Worm (Caenorhabditis elegans) whole organism, dauer: Measurements from ENCODE around the gene Y51B9A.14.

Experiments
- unc-62 ChIP-seq: sonication (generic microtip); optimal IDR thresholded peaks from 2 replicates; lab custom pipeline; 2017; ENCODE audit warnings: missing biosample characterization, missing genetic modification reagents, missing genetic modification characterization

Y51B9A.14 gene

ce11 chrII:9416381-9417276 is 18.4 kb upstream of the Y51B9A.14 start, which contains the start of the genes gss-1 and chch-3:
Gene gss-1, minus strand, starts transcription at chrII:9416431.
Gene chch-3, plus strand, starts transcription at chrII:9417013.
- TF ChIP-seq unc-62 (GFP tag; lab: Kevin White, UChicago): no peak

DNA sequence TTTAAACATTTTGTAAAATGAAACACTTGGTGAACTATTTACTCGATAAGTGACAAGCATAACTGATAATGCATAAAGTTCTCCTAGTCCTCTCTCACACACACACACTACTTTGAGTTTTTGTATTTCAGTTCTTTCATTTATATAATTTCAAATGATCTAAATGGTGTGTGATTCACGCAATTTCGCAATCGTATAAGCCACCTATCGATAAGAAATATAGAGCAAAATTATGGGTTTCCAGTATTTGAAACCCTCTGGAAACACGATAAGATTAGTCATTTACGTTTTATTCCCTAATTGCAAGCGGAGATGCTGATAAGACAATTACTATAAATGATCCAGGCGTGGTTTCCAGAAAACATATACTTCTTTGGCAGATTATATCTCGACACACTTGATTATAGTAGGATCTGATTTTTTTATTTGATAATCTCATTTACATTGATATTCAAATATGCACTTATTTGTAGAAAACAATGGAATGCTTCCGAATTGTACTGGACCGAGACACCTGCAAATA is 13.9 kb upstream of the Y51B9A.14 start, which contains the start of gene arrd-3:
arrd-3 (plus strand) TSS at position 473 of the 523 bp plus-strand sequence.
- TF ChIP-seq unc-62 (GFP tag; lab: Kevin White, UChicago): no peak

- TF ChIP-seq unc-62 (GFP tag; lab: Kevin White, UChicago): no peak
Observed at ce11 chrII:9411497-9411896, 13.2 kb upstream of the Y51B9A.14 start, which contains the start of gene M176.9. Gene M176.9, minus strand, starts transcription at chrII:9411597.

- no peak for TF ChIP-seq unc-62 (GFP tag; lab: Kevin White, UChicago)
Observed at ce11 chrII:9407469-9407868, 9.2 kb upstream of the Y51B9A.14 start, which contains the start of gene arrd-2. Gene arrd-2, plus strand, starts transcription at chrII:9407769.

- TF ChIP-seq unc-62 (GFP tag; lab: Kevin White, UChicago): no peak
Observed at ce11 chrII:9407020-9407419, 8.8 kb upstream of the Y51B9A.14 start, which contains the start of gene mpz-6. Gene mpz-6, minus strand, starts transcription at chrII:9407120.

DNA sequence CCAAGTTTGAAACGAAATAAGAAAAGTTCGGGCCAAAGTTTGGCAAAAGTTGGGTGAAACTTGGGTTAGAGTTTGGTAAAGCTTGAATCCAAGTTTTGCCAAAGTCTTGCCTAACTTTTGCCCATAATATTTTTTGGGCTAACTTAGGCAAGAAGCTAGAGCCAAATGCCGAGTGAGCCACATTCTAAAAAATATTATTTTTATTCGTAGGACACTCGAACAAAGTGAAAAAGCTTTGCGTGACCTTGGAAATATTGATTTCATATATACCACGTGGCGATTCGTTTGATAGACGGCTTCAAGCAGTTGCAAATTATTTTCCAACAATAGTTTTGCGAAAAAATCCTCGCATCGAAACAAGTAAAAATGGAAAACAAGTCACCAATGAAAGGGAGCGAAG is 5.6 kb upstream of the Y51B9A.14 start, which contains the start of gene Y51B9A.5:
Y51B9A.5 (plus strand) TSS at position 301 of the 400 bp plus-strand sequence.
- no peak for TF ChIP-seq unc-62 (GFP tag; lab: Kevin White, UChicago)

DNA sequence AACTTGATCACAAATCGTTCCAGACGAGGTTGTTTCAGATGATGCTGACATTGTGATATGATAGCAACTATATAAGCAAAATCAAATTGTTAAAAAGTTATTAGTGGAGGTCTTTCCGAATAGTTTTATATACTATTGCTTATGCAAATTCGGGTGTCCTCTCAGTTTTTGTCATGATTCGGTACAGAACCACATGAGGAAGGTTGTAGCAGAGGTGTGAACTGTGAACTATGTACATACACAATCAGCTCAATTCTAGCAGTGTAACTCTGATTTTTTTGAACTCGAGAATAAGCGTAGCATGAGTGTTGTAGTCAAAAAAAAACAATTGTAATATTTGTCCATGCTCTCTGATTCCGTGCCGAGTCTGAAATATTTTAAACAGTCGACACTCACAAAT is 4.8 kb upstream of the Y51B9A.14 start, which contains the start of gene Y51B9A.6:
Y51B9A.6 (minus strand) TSS at position 101 of the 400 bp plus-strand sequence.
- no peak for TF ChIP-seq unc-62 (GFP tag; lab: Kevin White, UChicago)

- TF ChIP-seq unc-62 (GFP tag; lab: Kevin White, UChicago): no peak
Observed at ce11 chrII:9399746-9400145, 1.5 kb upstream of the Y51B9A.14 start, which contains the start of gene Y51B9A.7. Gene Y51B9A.7, plus strand, starts transcription at chrII:9400046.

ce11 chrII:9397496-9397895 is 774 bp downstream of the Y51B9A.14 start, which contains the start of gene Y51B9A.9:
Gene Y51B9A.9, minus strand, starts transcription at chrII:9397596.
- no peak for TF ChIP-seq unc-62 (GFP tag; lab: Kevin White, UChicago)

DNA sequence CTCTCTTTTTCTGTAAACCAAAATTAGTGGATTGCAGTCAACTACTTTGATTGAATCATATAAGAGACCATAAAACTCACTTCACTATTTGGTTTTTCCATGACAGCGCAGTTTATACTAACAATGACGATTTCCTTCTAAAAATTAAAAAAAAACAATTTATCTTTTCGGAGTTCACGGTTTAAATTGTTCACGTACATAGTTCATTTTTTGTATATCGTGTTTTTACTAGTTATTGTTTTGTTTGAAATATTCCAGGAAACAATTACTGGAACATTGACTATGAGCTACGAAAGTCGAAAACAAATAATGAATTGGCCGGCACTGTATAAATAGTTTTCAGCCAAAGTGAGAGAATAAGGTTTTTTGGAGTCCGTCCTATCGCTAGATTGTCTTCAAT is 5.5 kb downstream of the Y51B9A.14 start, which contains the start of gene lido-17:
lido-17 (minus strand) TSS at position 101 of the 400 bp plus-strand sequence.
- no peak for TF ChIP-seq unc-62 (GFP tag; lab: Kevin White, UChicago)

DNA sequence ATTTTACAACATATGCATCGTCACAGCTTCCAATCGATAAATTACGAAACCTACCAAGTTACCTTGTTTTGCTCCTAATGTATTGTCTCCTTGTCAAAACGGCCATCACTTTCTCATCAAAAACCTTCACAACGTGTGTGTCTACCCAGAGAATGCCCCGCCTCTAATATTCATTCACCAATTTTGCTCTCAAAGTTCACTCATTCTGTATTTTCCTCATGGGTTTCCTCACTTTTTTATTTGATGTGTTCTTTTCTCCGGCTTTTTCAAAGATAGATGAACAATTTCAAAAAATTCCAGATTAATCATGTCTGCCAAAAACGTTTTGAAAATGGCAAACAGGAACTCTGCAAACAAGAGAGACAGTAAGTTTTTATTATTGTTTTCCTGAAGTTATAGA is 13.0 kb downstream of the Y51B9A.14 start, which contains the start of gene C06C3.7:
C06C3.7 (plus strand) TSS at position 301 of the 400 bp plus-strand sequence.
- no peak for TF ChIP-seq unc-62 (GFP tag; lab: Kevin White, UChicago)

DNA sequence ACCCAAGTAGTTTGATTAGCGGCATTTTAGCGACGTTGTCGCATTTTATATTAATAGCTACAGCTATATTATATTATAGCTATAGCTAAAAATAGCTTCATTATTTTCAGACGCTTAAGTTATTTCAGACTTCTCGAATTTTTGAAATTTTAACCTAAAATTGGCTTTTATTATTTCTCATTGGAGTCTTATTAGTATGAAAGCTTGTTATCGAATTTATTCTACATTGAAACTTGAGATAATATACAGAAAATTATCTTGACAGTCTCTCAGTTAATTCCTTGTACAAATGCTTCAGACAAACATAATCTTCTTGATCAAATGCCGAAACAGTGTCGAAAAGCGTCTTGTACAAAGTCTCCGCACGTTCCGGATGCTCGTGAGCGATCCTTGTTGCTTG is 18.5 kb downstream of the Y51B9A.14 start, which contains the start of gene srh-48:
srh-48 (plus strand) TSS at position 301 of the 400 bp plus-strand sequence.
- no peak for TF ChIP-seq unc-62 (GFP tag; lab: Kevin White, UChicago)

DNA sequence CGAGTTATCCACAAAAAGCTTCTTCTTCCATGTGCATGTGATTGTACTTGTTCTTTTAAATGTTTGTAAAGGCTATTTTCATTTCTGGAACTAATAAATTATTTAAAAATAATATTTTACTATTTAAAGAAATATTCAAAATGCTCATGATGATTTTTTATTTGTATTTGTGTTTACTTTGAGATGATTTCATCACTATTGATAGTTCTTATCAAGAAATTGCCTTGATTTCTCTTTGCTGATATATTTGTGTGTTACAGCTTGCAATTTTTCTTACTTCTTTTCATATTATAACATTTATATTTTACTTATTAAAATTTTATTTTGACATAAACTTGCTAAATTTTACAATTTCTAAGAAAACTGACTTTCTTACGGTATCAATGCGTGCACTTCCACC is 20.1 kb downstream of the Y51B9A.14 start:
- no peak for TF ChIP-seq unc-62 (GFP tag; lab: Kevin White, UChicago)

- no peak for TF ChIP-seq unc-62 (GFP tag; lab: Kevin White, UChicago)
Observed at ce11 chrII:9377158-9377557, 21.1 kb downstream of the Y51B9A.14 start, which contains the start of gene C06C3.10. Gene C06C3.10, minus strand, starts transcription at chrII:9377258.

DNA sequence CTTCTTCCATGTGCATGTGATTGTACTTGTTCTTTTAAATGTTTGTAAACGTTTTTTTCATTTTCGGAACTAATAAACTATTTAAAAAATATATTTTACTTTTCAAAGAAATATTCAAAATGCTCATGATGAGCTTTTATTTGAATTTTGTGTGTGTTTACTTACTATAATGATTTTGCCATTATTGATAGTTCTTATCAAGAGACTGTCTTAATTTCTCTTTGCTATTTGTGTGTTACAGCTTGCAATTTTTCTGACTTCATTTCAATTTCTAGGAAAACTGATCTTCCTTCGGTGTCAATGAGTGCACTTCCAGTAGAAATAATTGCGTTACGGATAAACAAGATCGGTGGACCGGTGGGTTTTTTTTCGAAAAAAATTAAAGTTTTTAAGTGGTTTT is 23.5 kb downstream of the Y51B9A.14 start, which contains the start of gene C06C3.12:
C06C3.12 (plus strand) TSS at position 301 of the 400 bp plus-strand sequence.
- no peak for TF ChIP-seq unc-62 (GFP tag; lab: Kevin White, UChicago)
